Fruit fly (Drosophila melanogaster) whole organism: ENCODE data around the gene CG4822.

Experiments used
- EcR ChIP-seq, 2 experiments: fragments of >200 bp; optimal IDR thresholded peaks; 2 replicates each; lab custom pipeline; 2017; ENCODE audit warnings: missing biosample characterization in 2 of 2, missing genetic modification characterization in 2 of 2, missing genetic modification reagents in 2 of 2
- pan ChIP-seq: fragments of >200 bp; optimal IDR thresholded peaks from 2 replicates; lab custom pipeline; 2017
- psq ChIP-seq: fragments of >200 bp; optimal IDR thresholded peaks from 2 replicates; lab custom pipeline; 2017

DNA sequence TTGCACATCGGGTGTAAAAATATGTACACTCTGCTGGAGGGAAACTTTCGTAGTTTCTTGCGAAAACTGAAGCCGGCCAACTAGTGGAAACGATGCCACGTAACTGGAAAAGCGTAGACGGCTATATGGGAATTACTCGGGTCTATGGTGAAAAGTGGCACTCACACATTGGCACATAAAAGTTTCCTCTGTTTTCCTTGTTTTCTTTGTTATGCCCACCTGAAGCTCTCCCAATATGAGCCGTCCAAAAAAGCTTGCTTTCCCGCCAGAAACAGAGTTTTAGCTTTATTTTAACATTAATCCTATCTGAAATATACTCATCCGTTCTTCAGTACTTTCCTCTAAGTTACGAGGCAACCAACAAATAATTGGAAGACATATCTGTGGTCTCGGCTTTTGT is 9.1 kb upstream of the CG4822 start, which contains the start of gene CG3164:
- TF ChIP-seq pan = no peak
- TF ChIP-seq psq = no peak
- TF ChIP-seq EcR (GFP tag; optimal IDR thresholded peaks at IDR 0.05; lab: Kevin White, UChicago) = no peak
